Worm (Caenorhabditis elegans): ENCODE results near the gene msp-33.

The msp-33 gene

DNA sequence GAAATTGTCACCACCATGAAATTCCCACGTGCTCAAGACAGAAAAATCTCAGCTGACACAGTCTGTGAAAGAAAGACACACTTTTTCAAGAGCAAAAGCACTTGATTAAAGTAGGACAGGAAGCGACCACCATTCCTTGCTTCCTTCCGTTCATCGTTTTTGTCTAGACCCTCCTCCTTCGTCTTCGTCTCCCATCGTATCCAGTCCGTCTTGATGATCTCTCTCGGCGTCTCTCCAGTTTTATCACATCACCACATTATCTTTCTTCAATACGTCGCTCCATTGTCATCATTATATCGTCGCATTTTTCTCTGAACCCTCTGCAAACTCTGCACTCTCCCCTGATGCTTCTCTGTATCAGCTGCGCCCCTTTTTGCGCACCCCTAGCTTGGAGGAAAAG is 15.7 kb upstream of the msp-33 start (continued):
- TF ChIP-seq jun-1 (tag; optimal IDR thresholded peaks at IDR 0.05), result no peak
- TF ChIP-seq mxl-2 (GFP tag; conservative IDR thresholded peaks at IDR 0.05), result no peak
- TF ChIP-seq mes-2 (tag; optimal IDR thresholded peaks at IDR 0.05; ENCODE audit: poor library complexity, severe bottlenecking), result peak; percentile 2
- TF ChIP-seq nhr-28 (tag; optimal IDR thresholded peaks at IDR 0.05), result peak; percentile 32
- no peak for TF ChIP-seq ceh-82 (tag; optimal IDR thresholded peaks at IDR 0.05)
- TF ChIP-seq ztf-7 (tag; optimal IDR thresholded peaks at IDR 0.05), result no peak
- no peak for TF ChIP-seq zfp-2 (tag; optimal IDR thresholded peaks at IDR 0.05)
- no peak for TF ChIP-seq lin-29 (GFP tag; IDR thresholded peaks at IDR 0.05)
- no peak for TF ChIP-seq lir-3 (tag; optimal IDR thresholded peaks at IDR 0.05)
- TF ChIP-seq skn-1 (tag; optimal IDR thresholded peaks at IDR 0.05), result no peak
- TF ChIP-seq egl-43 (GFP tag; IDR thresholded peaks at IDR 0.05), result peak; percentile 29; the same call in 1 of the 2 replicates
- TF ChIP-seq lin-15B (tag; optimal IDR thresholded peaks at IDR 0.05), result no peak
- TF ChIP-seq snpc-1.2 (GFP tag; IDR thresholded peaks at IDR 0.05), result no peak
- no peak for TF ChIP-seq ceh-32 (tag; optimal IDR thresholded peaks at IDR 0.05; ENCODE audit: poor library complexity)
- no peak for TF ChIP-seq mep-1 (tag; optimal IDR thresholded peaks at IDR 0.05)

DNA sequence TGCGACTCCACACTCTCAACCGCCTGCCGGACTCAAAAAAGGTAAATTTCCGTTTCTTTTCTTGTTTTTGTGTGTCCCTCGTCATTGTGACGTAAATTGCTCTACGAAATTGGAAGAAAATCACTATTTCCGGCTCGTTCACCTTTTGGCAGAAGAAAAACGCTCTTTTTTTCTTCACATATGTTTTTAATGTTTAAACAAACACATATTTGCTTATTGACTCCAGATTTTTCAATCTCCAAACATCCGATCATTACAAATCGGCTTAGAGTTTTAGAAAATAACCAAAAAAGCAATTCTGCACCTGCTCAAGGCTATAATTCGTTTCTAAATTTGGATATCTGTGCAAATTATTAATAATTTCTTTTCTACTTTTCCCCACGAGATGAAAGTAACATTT is 13.4 kb upstream of the msp-33 start:
- TF ChIP-seq nhr-41 (GFP tag; IDR thresholded peaks at IDR 0.05) (no peak), Y75B8A.6 (GFP tag; IDR thresholded peaks at IDR 0.05) (0 out of 2 replicates have a peak, but pooled peaks have one; percentile 13)

DNA sequence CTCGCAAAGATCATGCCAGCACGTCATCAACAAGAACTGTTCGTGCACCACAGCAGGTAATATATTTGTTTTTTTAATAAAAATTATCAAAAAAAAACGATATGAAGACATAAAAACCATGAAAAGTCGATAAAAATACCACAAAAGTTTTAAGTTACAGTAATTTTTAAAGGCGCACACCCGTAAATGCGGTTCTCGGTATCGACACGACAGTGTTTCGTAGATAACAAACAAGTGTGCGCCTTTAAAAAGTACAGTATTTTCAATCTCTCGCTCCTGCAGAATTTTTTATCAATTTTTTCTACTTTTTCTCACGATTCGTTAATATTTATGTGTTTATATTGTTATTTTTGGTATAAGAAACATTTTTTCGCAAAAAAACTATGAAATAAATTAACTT is 12.8 kb upstream of the msp-33 start:
- TF ChIP-seq lin-29 (GFP tag; IDR thresholded peaks at IDR 0.05) (no peak), snpc-1.2 (GFP tag; IDR thresholded peaks at IDR 0.05) (0 out of 2 replicates have a peak, but pooled peaks have one; percentile 36)

DNA sequence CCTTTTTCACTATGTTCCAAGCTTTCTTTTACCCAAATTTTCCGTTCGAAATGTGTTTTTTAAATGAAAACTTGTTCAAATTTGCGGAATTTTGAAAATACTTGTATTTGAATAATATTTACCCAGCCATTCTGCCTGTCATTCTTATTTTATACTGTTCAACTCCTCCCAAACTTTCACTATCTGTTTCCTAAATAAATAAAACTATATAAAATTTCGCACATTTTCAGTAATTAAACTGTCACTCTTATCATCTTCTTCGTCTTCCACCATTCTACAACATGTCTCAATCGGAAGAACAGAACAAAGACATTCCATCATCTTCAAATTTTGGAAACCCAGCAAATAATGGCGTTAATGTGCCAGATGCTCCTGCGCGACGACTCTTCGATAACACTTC is 12.3 kb upstream of the msp-33 start, which contains the start of gene btbd-10:
Gene btbd-10 (plus strand): TSS at position 231 of the 400 bp plus-strand sequence.
- peak; percentile 5 for TF ChIP-seq dve-1 (tag; optimal IDR thresholded peaks at IDR 0.05; ENCODE audit: insufficient read depth)
- no peak for TF ChIP-seq daf-16 (GFP tag; optimal IDR thresholded peaks at IDR 0.05)
- peak; percentile 62 for TF ChIP-seq daf-16 (tag; optimal IDR thresholded peaks at IDR 0.05)
- TF ChIP-seq php-3 (GFP tag; IDR thresholded peaks at IDR 0.05), result peak; percentile 81
- TF ChIP-seq aha-1 (tag), result peak; percentile 44
- no peak for TF ChIP-seq ceh-20 (GFP tag; IDR thresholded peaks at IDR 0.05)
- TF ChIP-seq pqm-1 (tag; optimal IDR thresholded peaks at IDR 0.05), result peak; percentile 28
- TF ChIP-seq nhr-77 (tag; optimal IDR thresholded peaks at IDR 0.05), result no peak
- no peak for TF ChIP-seq T20F7.1 (GFP tag; optimal IDR thresholded peaks at IDR 0.05)
- TF ChIP-seq aly-2 (tag; optimal IDR thresholded peaks at IDR 0.05), result no peak
- TF ChIP-seq gei-8 (GFP tag; optimal IDR thresholded peaks at IDR 0.05), result no peak
- TF ChIP-seq nhr-28 (tag; optimal IDR thresholded peaks at IDR 0.05), result peak; percentile 38
- TF ChIP-seq dmd-6 (GFP tag; IDR thresholded peaks at IDR 0.05), result peak; percentile 28; the same call in 1 of the 2 replicates
- TF ChIP-seq saeg-2 (GFP tag; IDR thresholded peaks at IDR 0.05), result no peak
- peak; percentile 5 for TF ChIP-seq hlh-11 (tag; optimal IDR thresholded peaks at IDR 0.05)
- 0 out of 2 replicates have a peak, but pooled peaks have one; percentile 14 for TF ChIP-seq lin-1 (GFP tag; IDR thresholded peaks at IDR 0.05)

DNA sequence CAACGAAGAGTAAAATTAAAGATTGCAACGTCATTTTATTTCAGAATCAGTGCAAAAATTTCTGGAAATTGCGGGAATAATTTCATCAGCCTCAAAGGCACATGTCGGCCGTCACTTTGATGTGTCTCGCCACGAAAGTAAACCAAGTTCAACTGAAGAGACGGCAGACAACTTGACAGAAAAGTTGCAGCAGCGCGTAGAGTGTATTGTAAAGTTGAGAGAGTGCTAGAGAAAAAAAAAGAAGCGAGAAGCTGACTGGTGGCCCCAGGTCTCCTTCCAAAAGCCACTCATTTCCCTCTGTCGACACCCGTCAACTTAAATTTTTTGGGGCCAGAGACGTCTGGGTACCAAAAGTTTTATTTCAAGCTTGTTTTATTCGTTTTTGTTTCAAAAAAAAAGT is 11.8 kb upstream of the msp-33 start:
- TF ChIP-seq nhr-48 (tag; optimal IDR thresholded peaks at IDR 0.05), result peak; percentile 13
- peak; percentile 64 for TF ChIP-seq unc-130 (GFP tag; optimal IDR thresholded peaks at IDR 0.05)
- TF ChIP-seq hlh-30 (tag; optimal IDR thresholded peaks at IDR 0.05; ENCODE audit: insufficient read depth), result peak; percentile 89
- peak; percentile 79 for TF ChIP-seq mes-2 (tag; optimal IDR thresholded peaks at IDR 0.05; ENCODE audit: poor library complexity, severe bottlenecking)
- TF ChIP-seq F10B5.3 (tag; optimal IDR thresholded peaks at IDR 0.05), result no peak
- TF ChIP-seq T20F7.1 (GFP tag; optimal IDR thresholded peaks at IDR 0.05), result peak; percentile 25
- no peak for TF ChIP-seq nhr-41 (GFP tag; IDR thresholded peaks at IDR 0.05)
- no peak for TF ChIP-seq mxl-2 (GFP tag; conservative IDR thresholded peaks at IDR 0.05)
- TF ChIP-seq aha-1 (tag), result no peak
- peak; percentile 74 for TF ChIP-seq lin-38 (GFP tag; IDR thresholded peaks at IDR 0.05)
- TF ChIP-seq ama-1 (optimal IDR thresholded peaks at IDR 0.05), result peak; percentile 50
- no peak for TF ChIP-seq Y5F2A.4 (GFP tag; optimal IDR thresholded peaks at IDR 0.05)
- TF ChIP-seq lsy-2 (tag; optimal IDR thresholded peaks at IDR 0.05), result peak; percentile 16 to 84
- peak; percentile 41; the same call in 1 of the 2 replicates for TF ChIP-seq ctbp-1 (GFP tag; IDR thresholded peaks at IDR 0.05)
- TF ChIP-seq T26A8.4 (GFP tag; IDR thresholded peaks at IDR 0.05), result 0 out of 2 replicates have a peak, but pooled peaks have one; percentile 37
- TF ChIP-seq dpl-1 (GFP tag; optimal IDR thresholded peaks at IDR 0.05), result peak; percentile 56
- TF ChIP-seq hmg-1.1 (GFP tag; IDR thresholded peaks at IDR 0.05), result peak; percentile 79
- no peak for TF ChIP-seq ZK546.5 (tag; optimal IDR thresholded peaks at IDR 0.05)

Data from whole organism, L4 larva.